5 worm cellular contexts compared by ENCODE assay signal in the genomic region with DNA sequence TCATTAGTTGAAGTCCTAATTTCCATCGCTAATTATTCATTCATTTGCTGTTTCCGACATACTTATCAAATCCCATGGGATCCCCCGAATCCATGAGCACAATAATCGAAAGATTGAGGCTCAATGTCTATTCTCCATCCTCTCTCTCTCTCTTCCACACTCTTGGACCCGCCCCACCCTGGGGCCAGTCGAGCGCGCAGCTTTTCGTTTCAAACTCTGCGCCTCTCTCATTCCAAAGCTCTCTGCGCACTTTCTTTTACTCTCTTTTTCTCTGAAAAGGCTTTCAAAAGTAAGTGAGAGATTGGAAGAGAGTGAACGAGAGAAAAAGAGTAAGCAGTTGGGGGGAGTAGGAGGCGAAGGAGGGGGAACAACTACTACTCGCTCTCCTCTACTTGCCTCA.
TF ChIP-seq lines count a peak whose summit lies in the region.

A gene (plus strand): TSS at position 346 of the 400 bp plus-strand sequence.

TF ChIP-seq in whole organism, L1 larva, 84 proteins besides CTCF, POLR2A, EP300 and RAD21 (continues in another document):
- TF ChIP-seq swsn-7 (tag; optimal IDR thresholded peaks at IDR 0.05; lab: Kevin White, UChicago): peak; percentile 84
- TF ChIP-seq hlh-17 (GFP tag; optimal IDR thresholded peaks at IDR 0.05; lab: Kevin White, UChicago; ENCODE audit: borderline replicate concordance): no peak
- TF ChIP-seq nhr-85 (tag; lab: Kevin White, UChicago): peak; percentile 62
- TF ChIP-seq lin-13 (GFP tag; optimal IDR thresholded peaks at IDR 0.05; lab: Kevin White, UChicago): peak; percentile 67
- no peak for TF ChIP-seq hlh-4 (tag; optimal IDR thresholded peaks at IDR 0.05; lab: Kevin White, UChicago)
- no peak for TF ChIP-seq elt-2 (tag; optimal IDR thresholded peaks at IDR 0.05; lab: Kevin White, UChicago)
- TF ChIP-seq irx-1 (tag; optimal IDR thresholded peaks at IDR 0.05; lab: Kevin White, UChicago): peak; percentile 26
- no peak for TF ChIP-seq aly-2 (tag; optimal IDR thresholded peaks at IDR 0.05; lab: Kevin White, UChicago)
- TF ChIP-seq mab-9 (GFP tag; IDR thresholded peaks at IDR 0.05; lab: Robert Waterston, UW): peak; percentile 27; the same call in 1 of the 2 replicates
- TF ChIP-seq nhr-237 (tag; optimal IDR thresholded peaks at IDR 0.05; lab: Kevin White, UChicago): peak; percentile 46
- peak; percentile 71 for TF ChIP-seq dsc-1 (tag; optimal IDR thresholded peaks at IDR 0.05; lab: Kevin White, UChicago)
- TF ChIP-seq nhr-12 (tag; optimal IDR thresholded peaks at IDR 0.05; lab: Kevin White, UChicago): no peak
- TF ChIP-seq ces-1 (GFP tag; optimal IDR thresholded peaks at IDR 0.05; lab: Kevin White, UChicago): no peak
- no peak for TF ChIP-seq mef-2 (tag; optimal IDR thresholded peaks at IDR 0.05; lab: Kevin White, UChicago)
- peak; percentile 48 for TF ChIP-seq lin-15B (tag; optimal IDR thresholded peaks at IDR 0.05; lab: Kevin White, UChicago)
- TF ChIP-seq lin-35 (GFP tag; optimal IDR thresholded peaks at IDR 0.05; lab: Kevin White, UChicago): peak; percentile 50 to 76
- peak in 1 of 2 experiments; percentile 13 for TF ChIP-seq ztf-11 (tag; optimal IDR thresholded peaks at IDR 0.05; lab: Kevin White, UChicago)

TF ChIP-seq in whole organism, L3 larva, 47 proteins besides CTCF, POLR2A, EP300 and RAD21 (continues in another document):
- peak; percentile 78 for TF ChIP-seq pha-4 (tag; optimal IDR thresholded peaks at IDR 0.05; lab: Kevin White, UChicago)
- TF ChIP-seq lsy-12 (tag; optimal IDR thresholded peaks at IDR 0.05; lab: Kevin White, UChicago): no peak
- peak; percentile 59 for TF ChIP-seq nhr-11 (tag; optimal IDR thresholded peaks at IDR 0.05; lab: Kevin White, UChicago)
- no peak for TF ChIP-seq nhr-12 (tag; optimal IDR thresholded peaks at IDR 0.05; lab: Kevin White, UChicago)
- TF ChIP-seq ama-1 (optimal IDR thresholded peaks at IDR 0.05; lab: Kevin White, UChicago): no peak
- no peak for TF ChIP-seq elt-3 (tag; optimal IDR thresholded peaks at IDR 0.05; lab: Kevin White, UChicago)
- TF ChIP-seq nhr-77 (tag; optimal IDR thresholded peaks at IDR 0.05; lab: Kevin White, UChicago): no peak
- peak; percentile 91 for TF ChIP-seq egl-5 (tag; optimal IDR thresholded peaks at IDR 0.05; lab: Kevin White, UChicago)
- TF ChIP-seq sea-2 (GFP tag; optimal IDR thresholded peaks at IDR 0.05; lab: Kevin White, UChicago): no peak
- TF ChIP-seq aly-2 (tag; optimal IDR thresholded peaks at IDR 0.05; lab: Kevin White, UChicago): no peak
- peak; percentile 48 for TF ChIP-seq nhr-23 (tag; optimal IDR thresholded peaks at IDR 0.05; lab: Kevin White, UChicago)
- no peak for TF ChIP-seq jun-1 (tag; optimal IDR thresholded peaks at IDR 0.05; lab: Kevin White, UChicago)
- TF ChIP-seq unc-39 (tag; optimal IDR thresholded peaks at IDR 0.05; lab: Kevin White, UChicago): no peak
- TF ChIP-seq egl-27 (tag; optimal IDR thresholded peaks at IDR 0.05; lab: Kevin White, UChicago): no peak
- no peak for TF ChIP-seq mdl-1 (tag; optimal IDR thresholded peaks at IDR 0.05; lab: Kevin White, UChicago)
- peak; percentile 1 for TF ChIP-seq ceh-28 (tag; optimal IDR thresholded peaks at IDR 0.05; lab: Kevin White, UChicago)
- no peak for TF ChIP-seq ztf-4 (tag; optimal IDR thresholded peaks at IDR 0.05; lab: Kevin White, UChicago)
- TF ChIP-seq skn-1 (tag; optimal IDR thresholded peaks at IDR 0.05; lab: Kevin White, UChicago): no peak
- no peak for TF ChIP-seq eor-1 (tag; optimal IDR thresholded peaks at IDR 0.05; lab: Kevin White, UChicago)

TF ChIP-seq in whole organism, early embryonic, 17 proteins besides CTCF, POLR2A, EP300 and RAD21:
- TF ChIP-seq pes-1 (GFP tag; IDR thresholded peaks at IDR 0.05; lab: Robert Waterston, UW) (no peak), F13C5.2 (tag; optimal IDR thresholded peaks at IDR 0.05; lab: Kevin White, UChicago) (peak; percentile 11), tbx-11 (GFP tag; IDR thresholded peaks at IDR 0.05; lab: Robert Waterston, UW) (no peak), tbx-37 (GFP tag; conservative IDR thresholded peaks at IDR 0.05; lab: Robert Waterston, UW) (no peak), hmg-4 (GFP tag; optimal IDR thresholded peaks at IDR 0.05; lab: Kevin White, UChicago) (peak; percentile 56), aly-1 (tag; optimal IDR thresholded peaks at IDR 0.05; lab: Kevin White, UChicago) (no peak)

TF ChIP-seq in whole organism, midembryonic, 9 proteins besides CTCF, POLR2A, EP300 and RAD21:
- no peak for TF ChIP-seq ref-1 (GFP tag; conservative IDR thresholded peaks at IDR 0.05; lab: Robert Waterston, UW)
- no peak for TF ChIP-seq flt-1 (GFP tag; IDR thresholded peaks at IDR 0.05; lab: Robert Waterston, UW)
- peak; percentile 25 for TF ChIP-seq cog-1 (tag; optimal IDR thresholded peaks at IDR 0.05; lab: Kevin White, UChicago)
- no peak for TF ChIP-seq ztf-23 (GFP tag; IDR thresholded peaks at IDR 0.05; lab: Robert Waterston, UW)
- no peak for TF ChIP-seq med-1 (GFP tag; optimal IDR thresholded peaks at IDR 0.05; lab: Kevin White, UChicago; ENCODE audit: insufficient read depth)

TF ChIP-seq in whole organism, young adult, 124 proteins besides CTCF, POLR2A, EP300 and RAD21:
- 0 out of 2 replicates have a peak, but pooled peaks have one; percentile 32 for TF ChIP-seq nfyb-1 (GFP tag; IDR thresholded peaks at IDR 0.05; lab: Robert Waterston, UW)
- TF ChIP-seq zfh-2 (GFP tag; conservative IDR thresholded peaks at IDR 0.05; lab: Robert Waterston, UW): peak; percentile 88
- TF ChIP-seq lin-54 (GFP tag; optimal IDR thresholded peaks at IDR 0.05; lab: Kevin White, UChicago): peak; percentile 8
- TF ChIP-seq dox-1 (GFP tag; IDR thresholded peaks at IDR 0.05; lab: Robert Waterston, UW): peak; percentile 45; the same call in 1 of the 2 replicates
- no peak for TF ChIP-seq nfya-1 (tag; optimal IDR thresholded peaks at IDR 0.05; lab: Kevin White, UChicago; ENCODE audit: borderline replicate concordance, insufficient read depth)
- no peak for TF ChIP-seq tbp1 (GFP tag; optimal IDR thresholded peaks at IDR 0.05; lab: Kevin White, UChicago)
- TF ChIP-seq lin-35 (GFP tag; optimal IDR thresholded peaks at IDR 0.05; lab: Kevin White, UChicago): peak in 1 of 3 experiments; percentile 78
- no peak for TF ChIP-seq madf-10 (tag; optimal IDR thresholded peaks at IDR 0.05; lab: Kevin White, UChicago)
- peak; percentile 54 for TF ChIP-seq K11D2.4 (GFP tag; IDR thresholded peaks at IDR 0.05; lab: Robert Waterston, UW)
- TF ChIP-seq attf-3 (GFP tag; conservative IDR thresholded peaks at IDR 0.05; lab: Robert Waterston, UW): no peak
- TF ChIP-seq attf-5 (GFP tag; optimal IDR thresholded peaks at IDR 0.05; lab: Kevin White, UChicago): peak; percentile 34
- TF ChIP-seq bed-2 (GFP tag; IDR thresholded peaks at IDR 0.05; lab: Robert Waterston, UW): no peak
- peak; percentile 57 for TF ChIP-seq mcd-1 (GFP tag; IDR thresholded peaks at IDR 0.05; lab: Robert Waterston, UW)
- TF ChIP-seq mes-4 (tag; optimal IDR thresholded peaks at IDR 0.05; lab: Kevin White, UChicago): no peak
- peak; percentile 51 for TF ChIP-seq ceh-27 (GFP tag; optimal IDR thresholded peaks at IDR 0.05; lab: Kevin White, UChicago)
- no peak for TF ChIP-seq cebp-1 (GFP tag; IDR thresholded peaks at IDR 0.05; lab: Robert Waterston, UW)
- TF ChIP-seq cebp-1 (tag; optimal IDR thresholded peaks at IDR 0.05; lab: Kevin White, UChicago): peak; percentile 59
- TF ChIP-seq lin-40 (tag; optimal IDR thresholded peaks at IDR 0.05; lab: Kevin White, UChicago): peak; percentile 36
- TF ChIP-seq hmg-1.2 (GFP tag; IDR thresholded peaks at IDR 0.05; lab: Robert Waterston, UW): peak; percentile 85
- no peak for TF ChIP-seq ztf-25 (GFP tag; IDR thresholded peaks at IDR 0.05; lab: Robert Waterston, UW)
- TF ChIP-seq K12H6.12 (tag; optimal IDR thresholded peaks at IDR 0.05; lab: Kevin White, UChicago): peak; percentile 75
